Worm (Caenorhabditis elegans) whole organism, L1 larva: ENCODE results near the gene Y47D7A.18.

Experiments used
- alr-1 ChIP-seq: fragments of 200-800 bp; sonication (Bioruptor generic); optimal IDR thresholded peaks from 2 replicates; lab custom pipeline; 2018; ENCODE audit warnings: borderline replicate concordance, mild to moderate bottlenecking, missing genetic modification characterization, missing compliant biosample characterization
- blmp-1 ChIP-seq: fragments of 150-350 bp; optimal IDR thresholded peaks from 2 replicates; lab custom pipeline; 2014; ENCODE audit warnings: missing biosample characterization, missing genetic modification characterization
- efl-1 ChIP-seq, 4 experiments: fragments of 150-350 bp; optimal IDR thresholded peaks in 3 of 4; peaks in 1 of 4; 1 replicate in 1 of 4; 2 replicates in 3 of 4; lab custom pipeline; 2014; ENCODE audit warnings: missing biosample characterization in 2 of 4, missing genetic modification characterization in 2 of 4, missing genetic modification reagents in 2 of 4
- elt-2 ChIP-seq: sonication (generic microtip); optimal IDR thresholded peaks from 2 replicates; lab custom pipeline; 2016; ENCODE audit warnings: missing genetic modification characterization, mild to moderate bottlenecking, inconsistent platforms, missing compliant biosample characterization, missing genetic modification reagents
- elt-3 ChIP-seq, 6 experiments: fragments of 150-350 bp in 1 of 6; sonication (generic microtip); optimal IDR thresholded peaks; 2 replicates each; lab custom pipeline; 2017 to 2018; ENCODE audit warnings: missing biosample characterization in 6 of 6, missing genetic modification characterization in 6 of 6, inconsistent platforms in 1 of 6
- fkh-10 ChIP-seq: sonication (generic microtip); optimal IDR thresholded peaks from 2 replicates; lab custom pipeline; 2017; ENCODE audit warnings: missing biosample characterization, missing genetic modification reagents, missing genetic modification characterization
- fkh-4 ChIP-seq: sonication (generic microtip); optimal IDR thresholded peaks from 2 replicates; lab custom pipeline; 2016; ENCODE audit warnings: missing compliant biosample characterization, missing genetic modification characterization, borderline replicate concordance
- fos-1 ChIP-seq: fragments of 150-350 bp; optimal IDR thresholded peaks from 2 replicates; lab custom pipeline; 2014; ENCODE audit warnings: missing biosample characterization, missing genetic modification characterization
- irx-1 ChIP-seq: sonication (generic microtip); optimal IDR thresholded peaks from 2 replicates; lab custom pipeline; 2016; ENCODE audit warnings: missing genetic modification characterization, missing compliant biosample characterization
- isw-1 ChIP-seq: fragments of 200-800 bp; sonication (Bioruptor generic); IDR thresholded peaks from 2 replicates; pipeline ENCODE4 v1.3.6; 2022; ENCODE audit warnings: missing genetic modification characterization, missing compliant biosample characterization
- lin-35 ChIP-seq, 2 experiments: fragments of 150-350 bp; optimal IDR thresholded peaks; 2 replicates each; lab custom pipeline; 2014; ENCODE audit warnings: missing biosample characterization in 2 of 2, missing genetic modification characterization in 2 of 2, missing genetic modification reagents in 2 of 2
- lsy-2 ChIP-seq, 2 experiments: fragments of 150-350 bp; optimal IDR thresholded peaks; 2 replicates each; lab custom pipeline; 2014; ENCODE audit warnings: missing biosample characterization in 2 of 2, missing genetic modification characterization in 2 of 2
- mdl-1 ChIP-seq, 2 experiments: fragments of 150-350 bp; optimal IDR thresholded peaks; 2 replicates each; lab custom pipeline; 2014 to 2017; ENCODE audit warnings: missing biosample characterization in 2 of 2, missing genetic modification characterization in 2 of 2, inconsistent platforms in 1 of 2
- mep-1 ChIP-seq: fragments of 150-350 bp; optimal IDR thresholded peaks from 2 replicates; lab custom pipeline; 2014; ENCODE audit warnings: missing biosample characterization, missing genetic modification characterization
- nhr-19 ChIP-seq: fragments of 200-800 bp; sonication (Bioruptor generic); conservative IDR thresholded peaks from 2 replicates; pipeline ENCODE4 v1.3.6; 2022; ENCODE audit warnings: missing genetic modification characterization, missing compliant biosample characterization
- nhr-85 ChIP-seq: sonication (generic microtip); peaks from one replicate; lab custom pipeline; 2016; ENCODE audit warnings: missing genetic modification characterization, inconsistent platforms, missing compliant biosample characterization
- snu-23 ChIP-seq: sonication (generic microtip); optimal IDR thresholded peaks from 2 replicates; lab custom pipeline; 2016; ENCODE audit warnings: missing genetic modification characterization, missing compliant biosample characterization
- tbx-2 ChIP-seq: sonication (generic microtip); optimal IDR thresholded peaks from 2 replicates; lab custom pipeline; 2016; ENCODE audit warnings: missing genetic modification characterization, missing compliant biosample characterization
- xbp-1 ChIP-seq: sonication (generic microtip); optimal IDR thresholded peaks from 2 replicates; lab custom pipeline; 2016; ENCODE audit warnings: missing genetic modification characterization, missing compliant biosample characterization
- zip-4 ChIP-seq: fragments of 200-800 bp; sonication (Bioruptor generic); optimal IDR thresholded peaks from 2 replicates; lab custom pipeline; 2018; ENCODE audit warnings: mild to moderate bottlenecking, missing genetic modification characterization, moderate library complexity, missing compliant biosample characterization

Gene Y47D7A.18

DNA sequence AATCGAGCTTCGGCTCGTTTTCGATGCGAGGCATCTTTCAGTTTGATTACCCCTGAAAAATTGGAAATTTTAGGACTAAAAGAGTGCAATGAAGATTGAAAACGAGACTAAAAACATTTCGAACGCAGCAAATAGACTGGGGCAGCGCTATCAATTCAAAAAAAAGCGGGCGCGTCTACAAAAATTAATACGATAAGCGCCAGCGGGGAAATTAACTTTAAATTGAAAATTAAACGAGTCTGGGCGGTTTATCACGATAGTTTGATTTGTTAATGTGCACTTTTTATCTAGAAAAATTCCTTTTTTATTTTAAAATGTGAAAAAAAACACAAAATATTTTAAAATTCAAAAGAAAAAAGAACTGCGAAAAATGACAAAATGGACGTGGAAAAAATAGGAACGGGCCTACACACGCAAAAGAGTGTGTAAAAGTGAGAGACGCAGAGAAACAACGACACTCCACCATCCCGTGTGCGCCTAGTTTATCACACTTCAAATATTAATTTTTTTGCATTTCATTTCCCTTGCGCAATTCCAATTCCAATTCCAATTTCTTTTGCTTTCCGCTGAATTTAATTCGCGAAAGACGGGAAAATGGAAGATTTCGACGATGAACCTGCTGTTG is 45.2 kb downstream of the Y47D7A.18 start, which contains the start of the genes gmpr-1 and fipp-1 (continued):
- TF ChIP-seq snu-23 (GFP tag; lab: Kevin White, UChicago) (peak; percentile 86), mep-1 (peak; percentile 74), blmp-1 (tag; lab: Kevin White, UChicago) (peak; percentile 33), tbx-2 (peak; percentile 71), nhr-19 (peak; percentile 70), zip-4 (peak; percentile 21), xbp-1 (tag; lab: Kevin White, UChicago) (peak; percentile 73), isw-1 (GFP tag; lab: Robert Waterston, UW) (peak; percentile 52), lsy-2 (tag; optimal IDR thresholded peaks at IDR 0.05; lab: Kevin White, UChicago) (peak; percentile 75 to 78), elt-2 (peak; percentile 22), nhr-85 (tag; lab: Kevin White, UChicago) (peak; percentile 82), mdl-1 (tag; optimal IDR thresholded peaks at IDR 0.05; lab: Kevin White, UChicago) (peak in 1 of 2 experiments; percentile 30), elt-3 (tag; optimal IDR thresholded peaks at IDR 0.05; lab: Kevin White, UChicago) (peak in 2 of 6 experiments; percentile 7 to 54), irx-1 (tag; lab: Kevin White, UChicago) (peak; percentile 59)

DNA sequence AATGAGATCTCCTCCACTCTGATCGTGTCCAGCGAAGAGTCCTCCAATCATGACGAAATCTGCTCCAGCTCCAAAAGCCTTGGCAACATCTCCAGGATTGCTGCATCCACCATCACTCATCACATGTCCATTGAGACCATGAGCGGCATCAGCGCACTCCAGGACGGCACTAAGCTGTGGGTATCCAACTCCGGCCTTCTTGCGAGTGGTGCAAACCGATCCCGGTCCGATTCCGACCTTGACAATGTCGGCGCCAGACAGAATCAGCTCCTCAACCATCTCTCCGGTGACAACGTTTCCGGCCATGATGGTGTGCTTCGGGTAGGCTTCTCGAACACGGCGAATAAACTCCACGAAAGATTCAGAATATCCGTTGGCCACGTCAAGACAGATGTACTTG is 46.1 kb downstream of the Y47D7A.18 start:
- peak; percentile 81 for TF ChIP-seq alr-1 (tag; lab: Kevin White, UChicago)
- TF ChIP-seq mep-1: no peak

DNA sequence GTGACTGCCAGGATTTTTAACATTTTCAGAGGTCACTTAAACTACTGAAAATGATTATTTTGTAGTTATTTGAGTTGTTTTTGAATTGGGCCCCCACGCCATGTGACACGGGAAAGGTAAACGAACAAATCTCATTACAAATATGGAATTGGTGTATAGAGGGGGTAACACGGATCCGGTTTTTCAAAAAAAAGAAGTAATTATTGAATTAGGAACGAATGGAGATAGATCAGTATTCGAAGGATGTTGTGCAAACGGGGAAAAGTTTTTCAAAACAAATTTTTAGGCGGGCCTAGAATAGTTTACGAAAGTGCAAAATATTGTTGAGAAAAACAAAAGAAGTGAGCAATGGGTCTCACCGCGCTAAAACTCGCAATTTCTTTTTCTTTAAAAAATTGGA is 50.2 kb downstream of the Y47D7A.18 start, which contains the start of gene F32D1.11:
F32D1.11 (minus strand) TSS at position 101 of the 400 bp plus-strand sequence.
- TF ChIP-seq fkh-10 (GFP tag; lab: Kevin White, UChicago) (no peak), lin-35 (GFP tag; optimal IDR thresholded peaks at IDR 0.05; lab: Kevin White, UChicago) (no peak), fkh-4 (no peak), fos-1 (tag; lab: Kevin White, UChicago) (no peak), efl-1 (optimal IDR thresholded peaks at IDR 0.05; lab: Kevin White, UChicago) (no peak), efl-1 (GFP tag; optimal IDR thresholded peaks at IDR 0.05 in 1 of 2; lab: Kevin White, UChicago) (peak in 1 of 2 experiments; percentile 26)
- TF ChIP-seq, all 84 proteins: peak for 1
